Worm (Caenorhabditis elegans) whole organism, late embryonic: ENCODE results near the gene C07A9.9.
A peak's percentile ranks its signal among the peaks of the same experiment; 100 is the strongest.
"Not testable (repeated sequence)": the region's sequence is repeated elsewhere in the genome, so short reads cannot be mapped to it uniquely, and the experiment has no call there.

Source experiments
- F13H6.1 ChIP-seq: sonication (generic microtip); optimal IDR thresholded peaks from 2 replicates; lab custom pipeline; 2016; ENCODE audit warnings: missing genetic modification characterization, missing compliant biosample characterization
- K09A11.1 ChIP-seq: sonication (generic microtip); optimal IDR thresholded peaks from 2 replicates; lab custom pipeline; 2017; ENCODE audit warnings: antibody characterized with exemption, mild to moderate bottlenecking, missing genetic modification characterization, missing compliant biosample characterization; ENCODE audit not compliant: insufficient read depth
- ama-1 ChIP-seq: fragments of 150-350 bp; optimal IDR thresholded peaks from 2 replicates; lab custom pipeline; 2014
- ceh-22 ChIP-seq: sonication (generic microtip); optimal IDR thresholded peaks from 2 replicates; lab custom pipeline; 2017; ENCODE audit warnings: missing biosample characterization, missing genetic modification characterization
- ceh-45 ChIP-seq: fragments of 200-800 bp; sonication (Bioruptor generic); IDR thresholded peaks from 2 replicates; pipeline ENCODE4 v1.3.6; 2022; ENCODE audit warnings: missing genetic modification reagents, missing genetic modification characterization, missing compliant biosample characterization
- dmd-4 ChIP-seq: sonication (generic microtip); optimal IDR thresholded peaks from 2 replicates; lab custom pipeline; 2016; ENCODE audit warnings: borderline replicate concordance, missing genetic modification characterization, missing compliant biosample characterization
- dve-1 ChIP-seq: sonication (generic microtip); optimal IDR thresholded peaks from 2 replicates; lab custom pipeline; 2017; ENCODE audit warnings: antibody characterized with exemption, mild to moderate bottlenecking, missing genetic modification characterization, missing compliant biosample characterization
- elt-2 ChIP-seq: sonication (generic microtip); optimal IDR thresholded peaks from 2 replicates; lab custom pipeline; 2016; ENCODE audit warnings: missing genetic modification reagents, missing genetic modification characterization, missing compliant biosample characterization
- ets-4 ChIP-seq: sonication (generic microtip); optimal IDR thresholded peaks from 2 replicates; lab custom pipeline; 2016; ENCODE audit warnings: missing genetic modification characterization, missing compliant biosample characterization
- fax-1 ChIP-seq: sonication (generic microtip); optimal IDR thresholded peaks from 2 replicates; lab custom pipeline; 2016; ENCODE audit warnings: missing genotype, missing genetic modification characterization, missing compliant biosample characterization
- fkh-10 ChIP-seq: fragments of 150-350 bp; optimal IDR thresholded peaks from 2 replicates; lab custom pipeline; 2014; ENCODE audit warnings: missing biosample characterization, missing genetic modification reagents, missing genetic modification characterization
- fkh-6 ChIP-seq: sonication (generic microtip); optimal IDR thresholded peaks from 2 replicates; lab custom pipeline; 2016; ENCODE audit warnings: missing genetic modification characterization, missing compliant biosample characterization
- hlh-30 ChIP-seq: sonication (generic microtip); optimal IDR thresholded peaks from 2 replicates; lab custom pipeline; 2017; ENCODE audit warnings: antibody characterized with exemption, missing genetic modification characterization, missing compliant biosample characterization; ENCODE audit not compliant: insufficient read depth
- hlh-8 ChIP-seq: sonication (generic microtip); optimal IDR thresholded peaks from 2 replicates; lab custom pipeline; 2016; ENCODE audit warnings: missing genotype, missing genetic modification characterization, missing compliant biosample characterization
- nfya-1 ChIP-seq: sonication (generic microtip); optimal IDR thresholded peaks from 2 replicates; lab custom pipeline; 2017; ENCODE audit warnings: missing genetic modification characterization, mild to moderate bottlenecking, missing compliant biosample characterization, antibody characterized with exemption, moderate library complexity
- nhr-11 ChIP-seq: fragments of 150-350 bp; optimal IDR thresholded peaks from 2 replicates; lab custom pipeline; 2014; ENCODE audit warnings: missing biosample characterization, missing genetic modification characterization
- odd-2 ChIP-seq: sonication (generic microtip); optimal IDR thresholded peaks from 2 replicates; lab custom pipeline; 2017; ENCODE audit warnings: antibody characterized with exemption, mild to moderate bottlenecking, missing genetic modification characterization, missing compliant biosample characterization
- pag-3 ChIP-seq: sonication (generic microtip); optimal IDR thresholded peaks from 2 replicates; lab custom pipeline; 2016; ENCODE audit warnings: missing compliant biosample characterization, missing genetic modification characterization, borderline replicate concordance
- pat-9 ChIP-seq: fragments of 200-800 bp; sonication (Bioruptor generic); optimal IDR thresholded peaks from 2 replicates; lab custom pipeline; 2018; ENCODE audit warnings: mild to moderate bottlenecking, missing genetic modification characterization, moderate library complexity, missing compliant biosample characterization
- pax-1 ChIP-seq: fragments of 150-350 bp; optimal IDR thresholded peaks from 2 replicates; lab custom pipeline; 2014; ENCODE audit warnings: missing biosample characterization, missing genetic modification characterization
- rnt-1 ChIP-seq: sonication (generic microtip); optimal IDR thresholded peaks from 2 replicates; lab custom pipeline; 2016; ENCODE audit warnings: missing genetic modification characterization, missing compliant biosample characterization
- sdc-2 ChIP-seq: sonication (generic microtip); optimal IDR thresholded peaks from 2 replicates; lab custom pipeline; 2016; ENCODE audit warnings: missing genotype, missing genetic modification characterization, missing compliant biosample characterization
- sox-4 ChIP-seq: sonication (generic microtip); optimal IDR thresholded peaks from 2 replicates; lab custom pipeline; 2017; ENCODE audit warnings: mild to moderate bottlenecking, missing genetic modification characterization, inconsistent platforms, missing compliant biosample characterization
- tbx-2 ChIP-seq: sonication (generic microtip); optimal IDR thresholded peaks from 2 replicates; lab custom pipeline; 2016; ENCODE audit warnings: missing genetic modification characterization, missing compliant biosample characterization
- ttx-3 ChIP-seq: sonication (generic microtip); optimal IDR thresholded peaks from 2 replicates; lab custom pipeline; 2016; ENCODE audit warnings: missing genetic modification reagents, missing genetic modification characterization, missing compliant biosample characterization
- unc-42 ChIP-seq: sonication (generic microtip); optimal IDR thresholded peaks from 2 replicates; lab custom pipeline; 2016; ENCODE audit warnings: missing genotype, missing genetic modification characterization, missing compliant biosample characterization
- unc-55 ChIP-seq: sonication (generic microtip); optimal IDR thresholded peaks from 2 replicates; lab custom pipeline; 2017; ENCODE audit warnings: missing biosample characterization, missing genetic modification reagents, missing genetic modification characterization
- zip-5 ChIP-seq: sonication (generic microtip); optimal IDR thresholded peaks from 2 replicates; lab custom pipeline; 2016; ENCODE audit warnings: missing genetic modification characterization, missing compliant biosample characterization

Gene C07A9.9

DNA sequence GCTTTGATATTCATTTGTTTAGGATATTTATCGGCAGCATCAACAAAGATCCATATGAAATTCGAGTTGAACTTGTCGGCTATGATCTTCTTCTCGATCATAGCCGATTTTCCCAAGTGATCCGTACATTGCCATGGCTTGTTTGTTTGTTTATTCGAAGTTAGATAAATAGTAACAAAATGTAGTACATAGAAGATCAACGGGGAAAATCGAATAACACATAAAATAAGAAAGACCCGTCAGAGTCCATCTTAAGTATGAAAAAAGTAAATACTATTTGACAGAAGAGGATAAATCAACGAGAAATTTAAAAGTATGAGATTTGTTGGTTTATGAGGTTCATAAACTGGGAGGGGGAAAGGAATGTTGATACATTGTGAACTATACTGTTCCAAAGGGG lies 15.3 kb upstream of the C07A9.9 start, which contains the start of gene C07A9.5:
C07A9.5 (minus strand) TSS at position 101 of the 400 bp plus-strand sequence.
- not testable (repeated sequence) for TF ChIP-seq elt-2 (tag; lab: Kevin White, UChicago); nfya-1; dmd-4

DNA sequence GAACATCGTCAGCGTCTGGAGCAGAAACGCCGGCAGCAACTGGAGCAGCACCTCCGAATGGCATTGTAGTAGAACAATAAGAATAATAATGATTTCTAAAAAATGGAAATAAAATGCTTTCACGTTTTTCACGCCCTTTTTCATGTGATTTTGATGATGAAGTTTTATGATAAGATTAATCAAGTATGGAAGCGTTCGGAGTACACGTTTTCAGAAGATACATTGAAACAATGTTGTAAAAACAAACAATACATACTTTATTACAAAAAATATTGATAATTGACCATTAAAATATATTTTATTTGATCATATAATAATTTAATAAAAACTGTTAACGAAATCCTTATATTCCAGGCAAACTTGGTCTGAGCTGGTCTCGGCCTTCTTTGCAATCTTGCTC lies 13.8 kb upstream of the C07A9.9 start, which contains the start of gene C07A9.13:
C07A9.13 (minus strand) TSS at position 101 of the 400 bp plus-strand sequence.
- TF ChIP-seq pag-3; pax-1 (tag; lab: Kevin White, UChicago); fax-1 (tag; lab: Kevin White, UChicago): not testable (repeated sequence)

DNA sequence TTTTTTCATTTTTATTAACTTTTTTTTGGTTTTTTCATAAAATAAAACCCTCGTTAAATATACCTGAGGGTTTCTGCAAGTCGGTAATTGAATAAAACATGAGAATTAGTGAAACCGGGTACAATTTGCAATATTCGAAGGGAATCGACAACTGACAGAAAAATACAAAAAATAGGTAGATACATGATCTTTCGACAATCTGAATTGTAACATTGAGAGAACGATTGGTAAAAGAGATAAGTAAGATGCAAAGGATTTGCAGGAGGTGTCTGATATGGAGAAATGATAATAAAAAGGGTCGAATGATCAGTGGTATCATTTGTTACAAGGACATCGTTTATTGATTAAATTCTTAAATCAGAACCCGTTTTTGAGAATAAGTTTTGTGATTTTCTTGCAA lies 11.4 kb upstream of the C07A9.9 start, which contains the start of gene ugt-60:
ugt-60 (minus strand) TSS at position 233 of the 400 bp plus-strand sequence.
- TF ChIP-seq nhr-11 (tag; lab: Kevin White, UChicago) (peak; percentile 5), dve-1 (tag; lab: Kevin White, UChicago) (no peak), ceh-45 (GFP tag; lab: Robert Waterston, UW) (no peak), zip-5 (tag; lab: Kevin White, UChicago) (no peak), fax-1 (tag; lab: Kevin White, UChicago) (no peak), pax-1 (tag; lab: Kevin White, UChicago) (no peak), sdc-2 (no peak), fkh-10 (GFP tag; lab: Kevin White, UChicago) (no peak)

ce11 chrIII:9669546-9669945 lies 2.1 kb upstream of the C07A9.9 start:
- TF ChIP-seq unc-55 (GFP tag; lab: Kevin White, UChicago) (no peak), ets-4 (no peak)
- TF ChIP-seq, all 69 proteins: peak for 0

- no peak for TF ChIP-seq dve-1 (tag; lab: Kevin White, UChicago)
- TF ChIP-seq ets-4, result no peak
- peak; percentile 53 for TF ChIP-seq unc-55 (GFP tag; lab: Kevin White, UChicago)
Observed at ce11 chrIII:9666668-9667067, 773 bp downstream of the C07A9.9 start.

DNA sequence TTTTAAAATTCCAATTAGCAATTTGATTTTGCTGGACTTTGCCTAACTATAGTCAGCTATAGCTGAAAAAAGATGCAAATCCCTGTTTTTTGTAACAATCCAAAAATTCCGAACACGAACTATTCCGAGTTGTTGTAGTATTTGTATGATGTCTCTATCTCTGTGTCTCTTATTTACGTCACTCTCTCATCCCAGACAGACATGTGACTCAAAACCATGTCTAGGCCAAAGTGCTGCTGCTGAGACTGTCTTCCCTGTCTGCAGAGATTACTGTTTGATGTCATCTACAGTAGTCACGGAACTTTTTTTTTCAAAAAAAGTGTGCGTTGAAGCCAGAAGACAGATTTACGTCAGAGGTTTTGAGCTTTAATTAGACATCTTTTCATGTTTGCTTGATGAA lies 1.2 kb downstream of the C07A9.9 start:
- peak; percentile 48 for TF ChIP-seq hlh-30
- TF ChIP-seq tbx-2 (tag; lab: Kevin White, UChicago), result no peak
- TF ChIP-seq pat-9 (tag; lab: Kevin White, UChicago), result no peak
- no peak for TF ChIP-seq sox-4 (tag; lab: Kevin White, UChicago)
- no peak for TF ChIP-seq F13H6.1 (tag; lab: Kevin White, UChicago)

DNA sequence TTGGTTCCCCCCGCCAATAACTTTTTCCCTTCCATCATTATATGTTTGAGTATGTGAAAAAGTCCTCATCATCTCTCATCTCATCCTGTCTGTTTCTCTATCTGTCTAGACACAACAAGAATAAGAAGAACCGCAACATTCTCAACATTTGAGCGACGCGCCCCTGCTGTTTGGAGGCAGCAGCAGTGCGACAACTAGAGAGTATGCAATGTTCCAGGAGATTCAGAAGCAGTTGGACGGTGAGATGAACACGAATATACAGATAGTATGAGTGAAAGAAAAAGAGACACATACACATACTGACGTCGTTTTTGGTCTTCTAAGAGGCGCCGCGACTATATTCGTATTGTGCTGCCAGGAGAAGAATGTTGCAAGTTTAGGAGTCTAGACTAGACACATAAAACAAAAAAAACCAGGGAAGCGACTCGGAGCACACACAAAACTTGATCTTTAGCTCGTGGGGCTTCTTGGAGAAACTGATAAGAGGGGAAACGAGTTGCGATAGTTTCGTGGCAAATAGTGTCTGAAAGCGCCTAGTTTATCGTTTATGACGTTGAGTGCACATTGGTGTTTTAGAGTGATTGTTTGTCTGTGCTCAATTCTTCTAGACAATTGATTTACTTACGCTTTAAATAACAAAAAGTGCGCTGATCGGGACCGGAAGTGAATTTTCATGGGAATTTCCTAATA lies 1.8 kb downstream of the C07A9.9 start:
- TF ChIP-seq nfya-1, result peak; percentile 19
- peak; percentile 51 for TF ChIP-seq unc-55 (GFP tag; lab: Kevin White, UChicago)
- TF ChIP-seq rnt-1 (tag; lab: Kevin White, UChicago), result peak; percentile 13
- no peak for TF ChIP-seq ama-1 (lab: Kevin White, UChicago)
- TF ChIP-seq K09A11.1 (tag; lab: Kevin White, UChicago), result no peak
- TF ChIP-seq fkh-6 (tag; lab: Kevin White, UChicago), result no peak
- TF ChIP-seq elt-2 (tag; lab: Kevin White, UChicago), result peak; percentile 15

DNA sequence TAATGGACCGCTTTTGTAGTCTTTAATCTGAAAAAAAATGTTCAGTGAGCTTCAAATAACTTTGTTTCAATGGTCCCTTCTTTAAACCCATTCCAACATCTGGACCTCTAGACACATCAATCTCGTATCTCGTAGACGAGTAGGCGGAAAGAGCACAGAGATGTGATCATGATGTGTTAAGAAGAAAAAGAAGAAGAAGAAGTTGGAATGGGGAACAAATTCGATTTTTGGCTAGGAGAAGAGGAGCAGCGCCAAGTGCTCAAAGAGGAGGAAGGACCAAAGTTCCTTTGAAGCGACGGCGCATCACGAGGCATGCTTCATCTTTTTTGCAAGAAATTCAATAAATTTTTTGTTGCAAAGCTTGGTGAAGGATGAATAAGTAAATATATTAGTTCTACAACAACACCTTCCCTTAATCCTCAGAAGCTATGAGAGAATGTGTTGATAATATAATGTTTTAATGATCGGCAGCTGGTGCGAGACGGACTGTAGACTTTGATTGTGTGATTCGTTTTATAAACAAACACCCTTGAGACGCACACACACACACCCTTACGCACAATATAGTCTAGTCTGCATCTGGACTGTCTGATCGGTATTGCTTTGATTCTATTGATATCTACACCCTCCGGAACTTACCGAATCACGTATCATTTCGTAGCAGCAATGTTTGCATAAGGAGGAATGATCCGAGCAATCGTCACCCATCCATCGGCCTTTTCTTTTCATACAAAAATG lies 2.8 kb downstream of the C07A9.9 start:
- TF ChIP-seq ceh-22 (tag; lab: Kevin White, UChicago) (no peak), odd-2 (tag; lab: Kevin White, UChicago) (peak; percentile 13), pag-3 (no peak), hlh-8 (tag; lab: Kevin White, UChicago) (no peak), unc-42 (peak; percentile 46), ttx-3 (tag; lab: Kevin White, UChicago) (no peak), tbx-2 (tag; lab: Kevin White, UChicago) (no peak)
